Fruit fly (Drosophila melanogaster) whole organism, embryonic: ENCODE measurements around the gene Arp2.

ENCODE experiments used
- CG12659 ChIP-seq: fragments of 200-800 bp; sonication (Bioruptor generic); optimal IDR thresholded peaks from 3 replicates; lab custom pipeline; 2017; ENCODE audit warnings: mild to moderate bottlenecking, missing biosample characterization, missing genetic modification reagents, missing genetic modification characterization
- CrebB ChIP-seq: fragments of 200-800 bp; sonication (Bioruptor generic); optimal IDR thresholded peaks from 3 replicates; lab custom pipeline; 2018; ENCODE audit warnings: missing biosample characterization, mild to moderate bottlenecking, missing genetic modification characterization
- Gug ChIP-seq: fragments of 200-800 bp; sonication (Bioruptor generic); IDR thresholded peaks from 4 replicates; pipeline ENCODE4 v1.3.6; 2022; ENCODE audit warnings: missing biosample characterization, missing genetic modification characterization
- Hr3 ChIP-seq: fragments of 200-800 bp; sonication (Bioruptor generic); optimal IDR thresholded peaks from 3 replicates; lab custom pipeline; 2016; ENCODE audit warnings: missing biosample characterization, missing genetic modification characterization
- Xrp1 ChIP-seq: fragments of 200-800 bp; sonication (Bioruptor generic); IDR thresholded peaks from 2 replicates; pipeline ENCODE4 v1.3.6; 2022; ENCODE audit warnings: missing biosample characterization, missing genetic modification characterization
- bowl ChIP-seq: fragments of 200-800 bp; sonication (Bioruptor generic); IDR thresholded peaks from 2 replicates; pipeline ENCODE4 v1.3.6; 2022; ENCODE audit warnings: missing biosample characterization, missing genetic modification characterization
- cas ChIP-seq: fragments of 200-800 bp; sonication (Bioruptor generic); IDR thresholded peaks from 2 replicates; pipeline ENCODE4 v1.3.6; 2022; ENCODE audit warnings: missing biosample characterization, missing genetic modification characterization
- gem ChIP-seq: fragments of 200-800 bp; sonication (Bioruptor generic); optimal IDR thresholded peaks from 2 replicates; lab custom pipeline; 2019; ENCODE audit warnings: missing biosample characterization, mild to moderate bottlenecking, missing genetic modification characterization, moderate library complexity
- insv ChIP-seq, 2 experiments: fragments of 200-800 bp; sonication (Bioruptor generic); optimal IDR thresholded peaks; 3 replicates each; lab custom pipeline; 2016 to 2018; ENCODE audit warnings: missing biosample characterization in 2 of 2, missing genetic modification characterization in 2 of 2

- TF ChIP-seq gem (tag; lab: Kevin White, UChicago) (no peak), Hr3 (GFP tag; lab: Kevin White, UChicago) (no peak), Gug (GFP tag; lab: Robert Waterston, UW) (no peak), CG12659 (GFP tag; lab: Kevin White, UChicago) (no peak), CrebB (no peak), cas (GFP tag; lab: Robert Waterston, UW) (no peak), bowl (GFP tag; lab: Robert Waterston, UW) (no peak), insv (GFP tag; optimal IDR thresholded peaks at IDR 0.05; lab: Kevin White, UChicago) (no peak), Xrp1 (GFP tag; lab: Robert Waterston, UW) (no peak)
These were observed 21.3 kb upstream of the Arp2 start for dm6 chrX:16575097-16575496.
